Worm (Caenorhabditis elegans): ENCODE measurements around the gene nhr-102.

nhr-102 gene

ce11 chrV:15824866-15825265 is 51.3 kb downstream of the nhr-102 start, which contains the start of gene srbc-50:
TSS of gene srbc-50 (minus strand) at chrV:15824966.
- TF ChIP-seq ces-1 (GFP tag; optimal IDR thresholded peaks at IDR 0.05) = no peak
- no peak for TF ChIP-seq elt-3 (tag; optimal IDR thresholded peaks at IDR 0.05)
- TF ChIP-seq unc-62 (GFP tag; optimal IDR thresholded peaks at IDR 0.05) = no peak
- no peak for TF ChIP-seq ceh-39 (tag; optimal IDR thresholded peaks at IDR 0.05)
- no peak for TF ChIP-seq drap-1 (GFP tag; optimal IDR thresholded peaks at IDR 0.05)
- TF ChIP-seq blmp-1 (tag; optimal IDR thresholded peaks at IDR 0.05) = no peak
- TF ChIP-seq nhr-12 (tag; optimal IDR thresholded peaks at IDR 0.05) = no peak
- no peak for TF ChIP-seq snpc-4 (tag; optimal IDR thresholded peaks at IDR 0.05)
- no peak for TF ChIP-seq lin-32 (GFP tag; optimal IDR thresholded peaks at IDR 0.05)
- no peak for TF ChIP-seq ceh-43 (GFP tag; optimal IDR thresholded peaks at IDR 0.05)
- no peak for TF ChIP-seq nhr-28 (tag; optimal IDR thresholded peaks at IDR 0.05)
- no peak for TF ChIP-seq bed-3 (GFP tag; optimal IDR thresholded peaks at IDR 0.05)
- no peak for TF ChIP-seq ztf-11 (tag; optimal IDR thresholded peaks at IDR 0.05)
- no peak for TF ChIP-seq nhr-76 (tag; optimal IDR thresholded peaks at IDR 0.05)
- no peak for TF ChIP-seq ham-2 (GFP tag; optimal IDR thresholded peaks at IDR 0.05)
- no peak for TF ChIP-seq tbx-8 (GFP tag; optimal IDR thresholded peaks at IDR 0.05)
- no peak for TF ChIP-seq nhr-237 (tag; optimal IDR thresholded peaks at IDR 0.05)
- TF ChIP-seq hlh-1 (tag; optimal IDR thresholded peaks at IDR 0.05) = no peak
